Worm (Caenorhabditis elegans) whole organism, L3 larva: ENCODE data around the gene col-94.

ENCODE experiments used
- R02D3.7 ChIP-seq: fragments of 150-350 bp; optimal IDR thresholded peaks from 2 replicates; lab custom pipeline; 2014; ENCODE audit warnings: missing biosample characterization, missing genetic modification characterization
- ZK546.5 ChIP-seq: sonication (generic microtip); optimal IDR thresholded peaks from 2 replicates; lab custom pipeline; 2017; ENCODE audit warnings: missing biosample characterization, missing genetic modification characterization
- aly-2 ChIP-seq: fragments of 150-350 bp; optimal IDR thresholded peaks from 2 replicates; lab custom pipeline; 2014; ENCODE audit warnings: missing biosample characterization, missing genetic modification characterization
- ama-1 ChIP-seq: fragments of 150-350 bp; optimal IDR thresholded peaks from 2 replicates; lab custom pipeline; 2018
- ceh-16 ChIP-seq: sonication (generic microtip); optimal IDR thresholded peaks from 2 replicates; lab custom pipeline; 2017; ENCODE audit warnings: missing biosample characterization, missing genetic modification characterization
- ceh-9 ChIP-seq: sonication (generic microtip); optimal IDR thresholded peaks from 2 replicates; lab custom pipeline; 2018; ENCODE audit warnings: missing biosample characterization, missing genetic modification characterization
- daf-12 ChIP-seq: fragments of 150-350 bp; optimal IDR thresholded peaks from 2 replicates; lab custom pipeline; 2014; ENCODE audit warnings: missing biosample characterization, missing genetic modification reagents, missing genetic modification characterization
- egl-27 ChIP-seq: sonication (generic microtip); optimal IDR thresholded peaks from 4 replicates; lab custom pipeline; 2017; ENCODE audit warnings: missing biosample characterization, missing genetic modification reagents, missing genetic modification characterization
- egl-5 ChIP-seq: fragments of 150-350 bp; optimal IDR thresholded peaks from 2 replicates; lab custom pipeline; 2017; ENCODE audit warnings: missing biosample characterization, missing genetic modification reagents, missing genetic modification characterization, inconsistent platforms
- elt-1 ChIP-seq: fragments of 150-350 bp; optimal IDR thresholded peaks from 2 replicates; lab custom pipeline; 2014; ENCODE audit warnings: missing biosample characterization, missing genetic modification characterization
- elt-3 ChIP-seq, 3 experiments: fragments of 150-350 bp in 1 of 3; sonication (generic microtip) in 2 of 3; optimal IDR thresholded peaks; 2 replicates in 2 of 3; 4 replicates in 1 of 3; lab custom pipeline; 2014 to 2017; ENCODE audit warnings: missing biosample characterization in 3 of 3, missing genetic modification characterization in 3 of 3
- fkh-10 ChIP-seq: sonication (generic microtip); optimal IDR thresholded peaks from 2 replicates; lab custom pipeline; 2017; ENCODE audit warnings: missing biosample characterization, missing genetic modification reagents, missing genetic modification characterization
- fkh-2 ChIP-seq: fragments of 150-350 bp; optimal IDR thresholded peaks from 2 replicates; lab custom pipeline; 2014; ENCODE audit warnings: missing biosample characterization, missing genetic modification reagents, missing genetic modification characterization
- hmg-11 ChIP-seq: sonication (generic microtip); optimal IDR thresholded peaks from 2 replicates; lab custom pipeline; 2016; ENCODE audit warnings: missing genetic modification characterization, missing compliant biosample characterization
- lin-39 ChIP-seq: fragments of 150-350 bp; optimal IDR thresholded peaks from 2 replicates; lab custom pipeline; 2018; ENCODE audit warnings: missing biosample characterization, missing genetic modification reagents, missing genetic modification characterization
- lsy-12 ChIP-seq: sonication (generic microtip); optimal IDR thresholded peaks from 2 replicates; lab custom pipeline; 2016; ENCODE audit warnings: mild to moderate bottlenecking, missing genetic modification characterization, missing compliant biosample characterization
- mdl-1 ChIP-seq: fragments of 150-350 bp; optimal IDR thresholded peaks from 2 replicates; lab custom pipeline; 2014; ENCODE audit warnings: missing biosample characterization, missing genetic modification characterization
- mml-1 ChIP-seq: fragments of 150-350 bp; sonication (generic microtip); optimal IDR thresholded peaks from 3 replicates; lab custom pipeline; 2014; ENCODE audit warnings: missing biosample characterization, missing genetic modification characterization
- nfya-1 ChIP-seq: sonication (generic microtip); optimal IDR thresholded peaks from 2 replicates; lab custom pipeline; 2017; ENCODE audit warnings: missing genetic modification characterization, mild to moderate bottlenecking, missing compliant biosample characterization, antibody characterized with exemption, moderate library complexity; ENCODE audit not compliant: insufficient read depth
- nhr-11 ChIP-seq: fragments of 150-350 bp; optimal IDR thresholded peaks from 2 replicates; lab custom pipeline; 2014; ENCODE audit warnings: missing biosample characterization, missing genetic modification characterization
- nhr-12 ChIP-seq: fragments of 150-350 bp; optimal IDR thresholded peaks from 2 replicates; lab custom pipeline; 2014; ENCODE audit warnings: missing biosample characterization, missing genetic modification characterization
- nhr-23 ChIP-seq: fragments of 150-350 bp; optimal IDR thresholded peaks from 2 replicates; lab custom pipeline; 2014; ENCODE audit warnings: missing biosample characterization, missing genetic modification reagents, missing genetic modification characterization
- nhr-237 ChIP-seq: fragments of 150-350 bp; optimal IDR thresholded peaks from 2 replicates; lab custom pipeline; 2014; ENCODE audit warnings: missing biosample characterization, missing genetic modification characterization
- nhr-28 ChIP-seq: fragments of 150-350 bp; optimal IDR thresholded peaks from 2 replicates; lab custom pipeline; 2014; ENCODE audit warnings: missing biosample characterization, missing genetic modification characterization
- nhr-67 ChIP-seq: fragments of 150-350 bp; optimal IDR thresholded peaks from 2 replicates; lab custom pipeline; 2014; ENCODE audit warnings: missing biosample characterization, missing genetic modification characterization
- nhr-76 ChIP-seq: fragments of 150-350 bp; sonication (generic microtip); optimal IDR thresholded peaks from 5 replicates; lab custom pipeline; 2014; ENCODE audit warnings: missing biosample characterization, missing genetic modification characterization
- nhr-77 ChIP-seq: fragments of 150-350 bp; optimal IDR thresholded peaks from 2 replicates; lab custom pipeline; 2014; ENCODE audit warnings: missing biosample characterization, missing genetic modification characterization
- pha-4 ChIP-seq: fragments of 150-350 bp; optimal IDR thresholded peaks from 2 replicates; lab custom pipeline; 2014; ENCODE audit warnings: missing biosample characterization, missing genetic modification reagents, missing genetic modification characterization
- pqm-1 ChIP-seq: fragments of 150-350 bp; optimal IDR thresholded peaks from 2 replicates; lab custom pipeline; 2017; ENCODE audit warnings: missing biosample characterization, missing genetic modification characterization, inconsistent platforms
- skn-1 ChIP-seq: fragments of 150-350 bp; optimal IDR thresholded peaks from 2 replicates; lab custom pipeline; 2014; ENCODE audit warnings: missing biosample characterization, missing genetic modification characterization
- snpc-4 ChIP-seq: fragments of 150-350 bp; optimal IDR thresholded peaks from 2 replicates; lab custom pipeline; 2014; ENCODE audit warnings: missing biosample characterization, missing genetic modification characterization
- tbx-2 ChIP-seq: sonication (generic microtip); optimal IDR thresholded peaks from 2 replicates; lab custom pipeline; 2016; ENCODE audit warnings: mild to moderate bottlenecking, missing genetic modification characterization, missing compliant biosample characterization
- unc-62 ChIP-seq: fragments of 150-350 bp; sonication (generic microtip); optimal IDR thresholded peaks from 4 replicates; lab custom pipeline; 2014; ENCODE audit warnings: missing biosample characterization, missing genetic modification reagents, missing genetic modification characterization
- zag-1 ChIP-seq: fragments of 150-350 bp; optimal IDR thresholded peaks from 2 replicates; lab custom pipeline; 2014; ENCODE audit warnings: missing biosample characterization, missing genetic modification characterization
- ztf-11 ChIP-seq: fragments of 150-350 bp; optimal IDR thresholded peaks from 2 replicates; lab custom pipeline; 2014; ENCODE audit warnings: missing biosample characterization, missing genetic modification characterization
- ztf-4 ChIP-seq: fragments of 150-350 bp; optimal IDR thresholded peaks from 2 replicates; lab custom pipeline; 2014; ENCODE audit warnings: missing biosample characterization, missing genetic modification characterization

Gene col-94

ce11 chrIII:10976580-10976979 is 11.1 kb downstream of the col-94 start:
- TF ChIP-seq nhr-237 (tag; lab: Kevin White, UChicago), result no peak
- TF ChIP-seq egl-27, result no peak
- no peak for TF ChIP-seq ztf-4
- no peak for TF ChIP-seq mml-1 (tag; lab: Kevin White, UChicago)
- TF ChIP-seq elt-1, result no peak
- no peak for TF ChIP-seq hmg-11 (tag; lab: Kevin White, UChicago)
- TF ChIP-seq daf-12 (tag; lab: Kevin White, UChicago), result no peak
- no peak for TF ChIP-seq nhr-76 (tag; lab: Kevin White, UChicago)
- TF ChIP-seq lin-39 (tag; lab: Kevin White, UChicago), result no peak
- no peak for TF ChIP-seq nhr-77 (tag; lab: Kevin White, UChicago)
- no peak for TF ChIP-seq elt-3 (tag; optimal IDR thresholded peaks at IDR 0.05; lab: Kevin White, UChicago)
- no peak for TF ChIP-seq nhr-12 (tag; lab: Kevin White, UChicago)
- no peak for TF ChIP-seq tbx-2 (tag; lab: Kevin White, UChicago)
- TF ChIP-seq nhr-11 (tag; lab: Kevin White, UChicago), result no peak

DNA sequence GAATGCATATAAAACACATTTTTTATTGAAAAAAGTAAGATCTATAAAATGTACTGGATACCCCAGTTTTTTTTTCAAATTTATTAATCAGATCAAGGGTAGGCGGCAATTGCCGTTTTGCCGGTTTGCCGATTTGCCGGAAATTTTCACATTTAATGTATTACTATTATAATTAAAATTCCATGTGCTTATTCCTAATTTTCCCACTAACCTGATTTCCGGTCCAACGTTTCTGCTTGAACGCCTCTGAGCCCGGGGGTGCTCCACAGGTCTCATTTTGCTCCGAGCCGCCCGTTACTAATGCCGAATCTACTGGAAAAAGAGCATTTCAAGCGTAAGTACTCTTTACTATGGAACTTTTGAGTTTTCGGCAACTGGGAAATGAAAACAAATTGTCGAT is 18.0 kb downstream of the col-94 start, which contains the start of gene dhc-4:
TSS of gene dhc-4 (plus strand) at position 301 of the 400 bp plus-strand sequence.
- TF ChIP-seq ztf-11 (tag; lab: Kevin White, UChicago) (no peak), lin-39 (tag; lab: Kevin White, UChicago) (no peak), nhr-28 (tag; lab: Kevin White, UChicago) (no peak), nhr-237 (tag; lab: Kevin White, UChicago) (no peak), egl-27 (no peak), unc-62 (GFP tag; lab: Kevin White, UChicago) (no peak), ama-1 (lab: Kevin White, UChicago) (no peak), fkh-10 (GFP tag; lab: Kevin White, UChicago) (no peak), ceh-16 (tag; lab: Kevin White, UChicago) (no peak), nhr-23 (no peak), elt-1 (no peak), ztf-4 (no peak), mdl-1 (tag; lab: Kevin White, UChicago) (no peak), nfya-1 (no peak), snpc-4 (tag; lab: Kevin White, UChicago) (no peak), pha-4 (tag; lab: Kevin White, UChicago) (no peak), ceh-9 (no peak), skn-1 (tag; lab: Kevin White, UChicago) (no peak), ZK546.5 (tag; lab: Kevin White, UChicago) (no peak), nhr-11 (tag; lab: Kevin White, UChicago) (no peak)

DNA sequence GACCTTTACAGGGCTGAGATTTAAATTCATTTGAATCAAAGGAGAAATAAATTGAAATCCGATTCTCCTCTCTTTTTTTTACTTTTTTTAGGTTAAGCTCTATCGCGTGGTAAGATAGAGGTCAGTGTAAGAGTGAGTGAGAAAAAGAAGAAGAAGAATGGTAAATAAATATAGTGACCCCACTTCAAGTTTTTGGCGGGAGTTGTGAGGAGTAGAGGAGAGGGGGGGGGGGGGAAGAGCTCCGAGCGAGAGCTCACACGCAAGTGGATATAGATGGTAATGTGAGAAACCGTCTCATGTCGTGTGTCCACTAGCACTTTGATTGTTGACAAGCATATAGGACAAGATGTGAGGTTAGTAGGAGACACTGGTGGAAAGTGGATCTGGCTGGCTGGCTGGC is 20.7 kb downstream of the col-94 start, which contains the start of gene W05B2.2:
TSS of gene W05B2.2 (minus strand) at position 101 of the 400 bp plus-strand sequence.
- no peak for TF ChIP-seq aly-2 (tag; lab: Kevin White, UChicago)
- no peak for TF ChIP-seq hmg-11 (tag; lab: Kevin White, UChicago)
- TF ChIP-seq pqm-1 (tag; lab: Kevin White, UChicago), result no peak
- TF ChIP-seq ZK546.5 (tag; lab: Kevin White, UChicago), result no peak
- no peak for TF ChIP-seq nhr-77 (tag; lab: Kevin White, UChicago)
- TF ChIP-seq ztf-11 (tag; lab: Kevin White, UChicago), result no peak
- no peak for TF ChIP-seq egl-27
- no peak for TF ChIP-seq zag-1 (tag; lab: Kevin White, UChicago)
- TF ChIP-seq R02D3.7, result no peak
- TF ChIP-seq fkh-2 (tag; lab: Kevin White, UChicago), result no peak
- TF ChIP-seq, all 47 proteins: peak for 0

DNA sequence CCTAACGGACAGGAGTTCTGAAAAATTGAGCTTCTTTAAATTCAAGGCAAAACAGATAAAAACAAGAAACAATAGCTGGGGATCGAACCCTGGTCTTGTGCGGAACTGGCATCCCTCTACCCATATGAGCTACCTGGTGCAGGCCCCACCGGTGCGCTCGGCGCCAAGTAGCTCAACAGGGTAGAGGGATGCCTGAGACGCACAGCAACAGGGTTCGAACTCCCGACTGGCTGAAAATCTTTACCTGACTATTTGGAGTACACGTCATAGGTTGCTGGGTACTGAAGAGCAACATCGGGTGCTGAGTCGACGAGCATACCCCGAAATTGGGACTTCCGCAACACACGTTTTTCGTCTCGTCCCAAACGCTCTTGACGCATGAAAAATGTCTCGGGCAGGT is 24.8 kb downstream of the col-94 start:
- no peak for TF ChIP-seq egl-5 (tag; lab: Kevin White, UChicago)
- TF ChIP-seq nhr-23, result no peak
- TF ChIP-seq lsy-12 (tag; lab: Kevin White, UChicago), result no peak
- TF ChIP-seq hmg-11 (tag; lab: Kevin White, UChicago), result no peak
- TF ChIP-seq elt-3 (tag; optimal IDR thresholded peaks at IDR 0.05; lab: Kevin White, UChicago), result no peak
- no peak for TF ChIP-seq tbx-2 (tag; lab: Kevin White, UChicago)
- TF ChIP-seq egl-27, result no peak

ce11 chrIII:10960387-10960786 is 27.3 kb downstream of the col-94 start:
- TF ChIP-seq lsy-12 (tag; lab: Kevin White, UChicago) (no peak), nhr-67 (tag; lab: Kevin White, UChicago) (no peak)
- TF ChIP-seq, all 47 proteins: peak for 0
